Worm (Caenorhabditis elegans) whole organism, L1 larva: ENCODE measurements around the gene usp-4.

Experiments
- C04F5.9 ChIP-seq: sonication (generic microtip); optimal IDR thresholded peaks from 2 replicates; lab custom pipeline; 2016; ENCODE audit warnings: missing genetic modification characterization, missing compliant biosample characterization
- F16B12.6 ChIP-seq: fragments of 150-350 bp; optimal IDR thresholded peaks from 2 replicates; lab custom pipeline; 2014; ENCODE audit warnings: missing biosample characterization, missing genetic modification characterization
- aha-1 ChIP-seq: fragments of 150-350 bp; optimal IDR thresholded peaks from 2 replicates; lab custom pipeline; 2014; ENCODE audit warnings: missing biosample characterization, missing genetic modification characterization
- alr-1 ChIP-seq: fragments of 200-800 bp; sonication (Bioruptor generic); optimal IDR thresholded peaks from 2 replicates; lab custom pipeline; 2018; ENCODE audit warnings: borderline replicate concordance, mild to moderate bottlenecking, missing genetic modification characterization, missing compliant biosample characterization
- blmp-1 ChIP-seq: fragments of 150-350 bp; optimal IDR thresholded peaks from 2 replicates; lab custom pipeline; 2014; ENCODE audit warnings: missing biosample characterization, missing genetic modification characterization
- ceh-63 ChIP-seq: fragments of 200-800 bp; sonication (Bioruptor generic); optimal IDR thresholded peaks from 2 replicates; lab custom pipeline; 2018; ENCODE audit warnings: mild to moderate bottlenecking, missing genetic modification characterization, missing compliant biosample characterization
- ceh-82 ChIP-seq, 3 experiments: fragments of 150-350 bp in 1 of 3; sonication (generic microtip) in 2 of 3; optimal IDR thresholded peaks; 2 replicates each; lab custom pipeline; 2014 to 2017; ENCODE audit warnings: missing biosample characterization in 3 of 3, missing genetic modification characterization in 3 of 3
- dpl-1 ChIP-seq, 3 experiments: fragments of 150-350 bp in 2 of 3; sonication (generic microtip) in 1 of 3; optimal IDR thresholded peaks; 2 replicates each; lab custom pipeline; 2014 to 2017; ENCODE audit warnings: missing biosample characterization in 3 of 3, missing genetic modification characterization in 3 of 3, missing genetic modification reagents in 3 of 3
- dsc-1 ChIP-seq: sonication (generic microtip); optimal IDR thresholded peaks from 2 replicates; lab custom pipeline; 2016; ENCODE audit warnings: mild to moderate bottlenecking, missing genetic modification characterization, missing compliant biosample characterization
- egl-13 ChIP-seq: sonication (generic microtip); optimal IDR thresholded peaks from 2 replicates; lab custom pipeline; 2016; ENCODE audit warnings: missing genotype, missing genetic modification reagents, missing genetic modification characterization, missing compliant biosample characterization
- elt-2 ChIP-seq: sonication (generic microtip); optimal IDR thresholded peaks from 2 replicates; lab custom pipeline; 2016; ENCODE audit warnings: missing genetic modification characterization, mild to moderate bottlenecking, inconsistent platforms, missing compliant biosample characterization, missing genetic modification reagents
- elt-3 ChIP-seq, 6 experiments: fragments of 150-350 bp in 1 of 6; sonication (generic microtip); optimal IDR thresholded peaks; 2 replicates each; lab custom pipeline; 2017 to 2018; ENCODE audit warnings: missing biosample characterization in 6 of 6, missing genetic modification characterization in 6 of 6, inconsistent platforms in 1 of 6
- ets-5 ChIP-seq: fragments of 200-800 bp; sonication (Bioruptor generic); IDR thresholded peaks from 2 replicates; pipeline ENCODE4 v1.3.6; 2022; ENCODE audit warnings: missing genetic modification characterization, missing compliant biosample characterization
- fkh-10 ChIP-seq: sonication (generic microtip); optimal IDR thresholded peaks from 2 replicates; lab custom pipeline; 2017; ENCODE audit warnings: missing biosample characterization, missing genetic modification reagents, missing genetic modification characterization
- fkh-4 ChIP-seq: sonication (generic microtip); optimal IDR thresholded peaks from 2 replicates; lab custom pipeline; 2016; ENCODE audit warnings: missing compliant biosample characterization, missing genetic modification characterization, borderline replicate concordance
- grh-1 ChIP-seq: fragments of 200-800 bp; sonication (Bioruptor generic); IDR thresholded peaks from 2 replicates; pipeline ENCODE4 v1.3.6; 2022; ENCODE audit warnings: missing genetic modification reagents, missing genetic modification characterization, missing compliant biosample characterization
- hlh-17 ChIP-seq: fragments of 200-800 bp; sonication (Bioruptor generic); optimal IDR thresholded peaks from 2 replicates; lab custom pipeline; 2018; ENCODE audit warnings: missing genetic modification characterization, mild to moderate bottlenecking, missing compliant biosample characterization, moderate library complexity, borderline replicate concordance
- hpl-2 ChIP-seq: fragments of 150-350 bp; optimal IDR thresholded peaks from 2 replicates; lab custom pipeline; 2014; ENCODE audit warnings: missing biosample characterization, missing genetic modification reagents, missing genetic modification characterization
- isw-1 ChIP-seq: fragments of 200-800 bp; sonication (Bioruptor generic); IDR thresholded peaks from 2 replicates; pipeline ENCODE4 v1.3.6; 2022; ENCODE audit warnings: missing genetic modification characterization, missing compliant biosample characterization
- jun-1 ChIP-seq: fragments of 150-350 bp; optimal IDR thresholded peaks from 2 replicates; lab custom pipeline; 2014; ENCODE audit warnings: missing biosample characterization, missing genetic modification reagents, missing genetic modification characterization
- lin-14 ChIP-seq: fragments of 200-800 bp; sonication (Bioruptor generic); optimal IDR thresholded peaks from 2 replicates; lab custom pipeline; 2018; ENCODE audit warnings: mild to moderate bottlenecking, missing genetic modification characterization, moderate library complexity, missing compliant biosample characterization
- lin-15B ChIP-seq: fragments of 150-350 bp; sonication (generic microtip); optimal IDR thresholded peaks from 3 replicates; lab custom pipeline; 2014; ENCODE audit warnings: missing biosample characterization, missing genetic modification characterization
- lin-35 ChIP-seq, 2 experiments: fragments of 150-350 bp; optimal IDR thresholded peaks; 2 replicates each; lab custom pipeline; 2014; ENCODE audit warnings: missing biosample characterization in 2 of 2, missing genetic modification characterization in 2 of 2, missing genetic modification reagents in 2 of 2
- lin-39 ChIP-seq: fragments of 150-350 bp; optimal IDR thresholded peaks from 2 replicates; lab custom pipeline; 2014; ENCODE audit warnings: missing biosample characterization, missing genetic modification reagents, missing genetic modification characterization
- mab-9 ChIP-seq: fragments of 200-800 bp; sonication (Bioruptor generic); IDR thresholded peaks from 2 replicates; pipeline ENCODE4 v1.3.6; 2022; ENCODE audit warnings: missing genetic modification reagents, missing genetic modification characterization, missing compliant biosample characterization
- nhr-11 ChIP-seq: fragments of 150-350 bp; optimal IDR thresholded peaks from 2 replicates; lab custom pipeline; 2014; ENCODE audit warnings: missing biosample characterization, missing genetic modification characterization
- nhr-12 ChIP-seq: sonication (generic microtip); optimal IDR thresholded peaks from 2 replicates; lab custom pipeline; 2017; ENCODE audit warnings: missing biosample characterization, missing genetic modification characterization
- nhr-19 ChIP-seq: fragments of 200-800 bp; sonication (Bioruptor generic); conservative IDR thresholded peaks from 2 replicates; pipeline ENCODE4 v1.3.6; 2022; ENCODE audit warnings: missing genetic modification characterization, missing compliant biosample characterization
- nhr-20 ChIP-seq: sonication (generic microtip); optimal IDR thresholded peaks from 2 replicates; lab custom pipeline; 2016; ENCODE audit warnings: mild to moderate bottlenecking, missing genetic modification characterization, missing compliant biosample characterization
- nhr-237 ChIP-seq: fragments of 150-350 bp; optimal IDR thresholded peaks from 2 replicates; lab custom pipeline; 2014; ENCODE audit warnings: missing biosample characterization, missing genetic modification characterization
- nhr-28 ChIP-seq: fragments of 150-350 bp; optimal IDR thresholded peaks from 2 replicates; lab custom pipeline; 2014; ENCODE audit warnings: missing biosample characterization, missing genetic modification characterization
- nhr-76 ChIP-seq: sonication (generic microtip); optimal IDR thresholded peaks from 2 replicates; lab custom pipeline; 2017; ENCODE audit warnings: missing biosample characterization, missing genetic modification characterization
- nhr-85 ChIP-seq: sonication (generic microtip); peaks from one replicate; lab custom pipeline; 2016; ENCODE audit warnings: missing genetic modification characterization, inconsistent platforms, missing compliant biosample characterization
- pag-3 ChIP-seq: sonication (generic microtip); optimal IDR thresholded peaks from 2 replicates; lab custom pipeline; 2017; ENCODE audit warnings: missing genetic modification characterization, mild to moderate bottlenecking, missing compliant biosample characterization, antibody characterized with exemption, borderline replicate concordance; ENCODE audit not compliant: insufficient read depth
- rnt-1 ChIP-seq: sonication (generic microtip); optimal IDR thresholded peaks from 2 replicates; lab custom pipeline; 2016; ENCODE audit warnings: mild to moderate bottlenecking, missing genetic modification characterization, moderate library complexity, missing compliant biosample characterization
- snpc-4 ChIP-seq: fragments of 150-350 bp; optimal IDR thresholded peaks from 2 replicates; lab custom pipeline; 2014; ENCODE audit warnings: missing biosample characterization, missing genetic modification characterization
- snu-23 ChIP-seq: sonication (generic microtip); optimal IDR thresholded peaks from 2 replicates; lab custom pipeline; 2016; ENCODE audit warnings: missing genetic modification characterization, missing compliant biosample characterization
- sptf-1 ChIP-seq: fragments of 150-350 bp; optimal IDR thresholded peaks from 2 replicates; lab custom pipeline; 2014; ENCODE audit warnings: missing biosample characterization, missing genetic modification characterization
- sup-37 ChIP-seq: fragments of 200-800 bp; sonication (Bioruptor generic); optimal IDR thresholded peaks from 2 replicates; lab custom pipeline; 2018; ENCODE audit warnings: mild to moderate bottlenecking, missing genetic modification characterization, missing compliant biosample characterization
- swsn-7 ChIP-seq: sonication (generic microtip); optimal IDR thresholded peaks from 2 replicates; lab custom pipeline; 2016; ENCODE audit warnings: missing genetic modification characterization, missing compliant biosample characterization
- tbx-2 ChIP-seq: sonication (generic microtip); optimal IDR thresholded peaks from 2 replicates; lab custom pipeline; 2016; ENCODE audit warnings: missing genetic modification characterization, missing compliant biosample characterization
- unc-130 ChIP-seq: fragments of 150-350 bp; optimal IDR thresholded peaks from 2 replicates; lab custom pipeline; 2017; ENCODE audit warnings: missing biosample characterization, missing genetic modification characterization, inconsistent platforms
- unc-30 ChIP-seq: sonication (generic microtip); optimal IDR thresholded peaks from 2 replicates; lab custom pipeline; 2017; ENCODE audit warnings: missing biosample characterization, missing genetic modification characterization
- unc-98 ChIP-seq: fragments of 200-800 bp; sonication (Bioruptor generic); IDR thresholded peaks from 2 replicates; pipeline ENCODE4 v1.3.6; 2022; ENCODE audit warnings: missing genetic modification characterization, missing compliant biosample characterization
- vab-15 ChIP-seq: sonication (generic microtip); optimal IDR thresholded peaks from 2 replicates; lab custom pipeline; 2017; ENCODE audit warnings: missing genotype, mild to moderate bottlenecking, missing genetic modification characterization, missing compliant biosample characterization
- xbp-1 ChIP-seq: sonication (generic microtip); optimal IDR thresholded peaks from 2 replicates; lab custom pipeline; 2016; ENCODE audit warnings: missing genetic modification characterization, missing compliant biosample characterization
- zag-1 ChIP-seq: fragments of 150-350 bp; optimal IDR thresholded peaks from 2 replicates; lab custom pipeline; 2014; ENCODE audit warnings: missing biosample characterization, missing genetic modification characterization
- zip-4 ChIP-seq: fragments of 200-800 bp; sonication (Bioruptor generic); optimal IDR thresholded peaks from 2 replicates; lab custom pipeline; 2018; ENCODE audit warnings: mild to moderate bottlenecking, missing genetic modification characterization, moderate library complexity, missing compliant biosample characterization
- ztf-11 ChIP-seq, 2 experiments: sonication (generic microtip); optimal IDR thresholded peaks; 2 replicates each; lab custom pipeline; 2016 to 2017; ENCODE audit warnings: missing genetic modification characterization in 2 of 2, missing biosample characterization in 1 of 2, missing compliant biosample characterization in 1 of 2

The usp-4 gene

DNA sequence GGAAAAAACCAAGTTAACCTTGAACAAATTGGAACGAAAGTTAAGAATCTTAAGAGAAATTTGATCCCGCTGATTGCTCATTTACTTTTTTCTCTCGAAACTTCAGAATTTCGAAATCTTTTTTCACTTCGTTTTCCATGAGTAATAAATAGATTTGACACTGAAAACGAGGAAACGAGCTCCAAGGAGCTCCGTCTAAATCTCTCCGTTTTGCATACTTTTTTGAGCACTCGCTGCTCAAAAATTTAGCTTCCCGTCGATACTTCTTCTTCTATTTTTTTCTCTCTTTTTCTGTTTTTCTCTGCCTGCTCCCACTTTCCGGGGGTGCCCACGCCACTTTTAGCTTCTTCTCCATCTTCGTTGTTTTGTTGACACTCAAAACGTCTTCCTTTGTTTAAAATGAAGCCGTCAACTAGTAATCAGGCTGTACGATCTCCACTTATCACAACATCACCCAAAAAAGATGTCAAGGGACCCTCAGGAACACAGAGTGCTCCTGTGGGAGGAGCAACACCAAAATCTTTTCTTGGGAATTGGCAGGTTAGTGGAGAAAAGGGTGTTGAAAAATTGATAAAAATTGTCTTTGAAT is 49.5 kb downstream of the usp-4 start, which contains the start of gene C17H12.10 (continued):
- TF ChIP-seq blmp-1 (tag; lab: Kevin White, UChicago) (no peak), fkh-10 (GFP tag; lab: Kevin White, UChicago) (peak; percentile 77), dsc-1 (tag; lab: Kevin White, UChicago) (no peak), nhr-76 (no peak), sptf-1 (tag; lab: Kevin White, UChicago) (no peak), unc-130 (tag; lab: Kevin White, UChicago) (no peak), ceh-82 (tag; optimal IDR thresholded peaks at IDR 0.05; lab: Kevin White, UChicago) (peak in 2 of 3 experiments; percentile 40 to 42), alr-1 (tag; lab: Kevin White, UChicago) (no peak), tbx-2 (tag; lab: Kevin White, UChicago) (no peak), sup-37 (no peak), lin-35 (GFP tag; optimal IDR thresholded peaks at IDR 0.05; lab: Kevin White, UChicago) (peak in 1 of 2 experiments; percentile 21), isw-1 (GFP tag; lab: Robert Waterston, UW) (no peak), lin-14 (peak; percentile 82), nhr-19 (GFP tag; lab: Robert Waterston, UW) (no peak), zip-4 (no peak), nhr-12 (tag; lab: Kevin White, UChicago) (no peak), fkh-4 (no peak), unc-98 (no peak), aha-1 (tag; lab: Kevin White, UChicago) (no peak), mab-9 (GFP tag; lab: Robert Waterston, UW) (no peak), pag-3 (tag; lab: Kevin White, UChicago) (no peak), zag-1 (no peak), C04F5.9 (no peak), ceh-63 (no peak), snpc-4 (tag; lab: Kevin White, UChicago) (peak; percentile 32), grh-1 (no peak), nhr-237 (tag; lab: Kevin White, UChicago) (no peak), elt-3 (tag; optimal IDR thresholded peaks at IDR 0.05; lab: Kevin White, UChicago) (no peak), nhr-20 (tag; lab: Kevin White, UChicago) (no peak), vab-15 (tag; lab: Kevin White, UChicago) (no peak), hlh-17 (no peak), nhr-11 (tag; lab: Kevin White, UChicago) (no peak), ets-5 (GFP tag; lab: Robert Waterston, UW) (no peak)

DNA sequence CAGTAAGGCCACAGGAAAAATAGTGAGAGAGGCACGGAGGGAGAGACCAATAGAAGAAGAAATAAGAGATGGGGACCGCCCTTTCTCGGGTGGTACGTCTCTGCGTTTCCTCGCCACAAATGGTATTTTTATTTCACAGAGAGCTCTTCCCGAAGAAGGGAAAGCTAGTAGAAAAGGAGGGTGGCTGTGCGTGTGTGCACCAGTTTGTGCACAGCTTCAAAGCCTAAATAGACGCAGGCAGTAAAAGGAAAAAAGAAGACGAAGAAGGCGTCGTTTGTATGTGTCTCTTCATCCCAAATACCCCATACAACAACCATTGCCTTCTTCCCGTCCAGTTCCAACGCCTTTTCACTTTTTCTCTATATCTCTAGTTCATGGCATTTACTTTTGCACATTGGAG is 52.6 kb downstream of the usp-4 start:
- no peak for TF ChIP-seq dsc-1 (tag; lab: Kevin White, UChicago)
- peak; percentile 31 for TF ChIP-seq xbp-1 (tag; lab: Kevin White, UChicago)
- peak; percentile 24 for TF ChIP-seq lin-15B (tag; lab: Kevin White, UChicago)
- peak; percentile 94 for TF ChIP-seq lin-14
- TF ChIP-seq dpl-1 (GFP tag; optimal IDR thresholded peaks at IDR 0.05; lab: Kevin White, UChicago), result no peak
- no peak for TF ChIP-seq ztf-11 (tag; optimal IDR thresholded peaks at IDR 0.05; lab: Kevin White, UChicago)
- peak; percentile 66 for TF ChIP-seq swsn-7
- TF ChIP-seq unc-98, result no peak
- TF ChIP-seq egl-13, result peak; percentile 50
- TF ChIP-seq zag-1, result peak; percentile 11
- no peak for TF ChIP-seq hpl-2
- TF ChIP-seq snpc-4 (tag; lab: Kevin White, UChicago), result no peak
- no peak for TF ChIP-seq C04F5.9
- no peak for TF ChIP-seq unc-30 (tag; lab: Kevin White, UChicago)
- TF ChIP-seq nhr-28 (tag; lab: Kevin White, UChicago), result no peak
- no peak for TF ChIP-seq F16B12.6
- no peak for TF ChIP-seq zip-4
- peak; percentile 66 for TF ChIP-seq mab-9 (GFP tag; lab: Robert Waterston, UW)
- no peak for TF ChIP-seq vab-15 (tag; lab: Kevin White, UChicago)
- TF ChIP-seq ceh-63, result no peak
- TF ChIP-seq alr-1 (tag; lab: Kevin White, UChicago), result no peak
- peak; percentile 69 for TF ChIP-seq tbx-2 (tag; lab: Kevin White, UChicago)
- TF ChIP-seq unc-130 (tag; lab: Kevin White, UChicago), result no peak
- TF ChIP-seq jun-1 (tag; lab: Kevin White, UChicago), result peak; percentile 10
- TF ChIP-seq snu-23, result peak; percentile 57
- TF ChIP-seq nhr-11 (tag; lab: Kevin White, UChicago), result no peak
- no peak for TF ChIP-seq sptf-1 (tag; lab: Kevin White, UChicago)
- TF ChIP-seq lin-39 (tag; lab: Kevin White, UChicago), result no peak
- no peak for TF ChIP-seq elt-2 (tag; lab: Kevin White, UChicago)
- TF ChIP-seq nhr-20 (tag; lab: Kevin White, UChicago), result no peak
- TF ChIP-seq nhr-85 (tag; lab: Kevin White, UChicago), result no peak
- TF ChIP-seq hlh-17, result no peak
- no peak for TF ChIP-seq rnt-1
